Worm (Caenorhabditis elegans) whole organism, young adult: ENCODE results near the gene acl-8.

Experiments
- B0019.2 ChIP-seq: fragments of 200-800 bp; sonication (Bioruptor generic); conservative IDR thresholded peaks from 2 replicates; pipeline ENCODE4 v1.3.6; 2022; ENCODE audit warnings: missing genetic modification reagents, missing genetic modification characterization, missing compliant biosample characterization
- C06A6.2 ChIP-seq: fragments of 200-800 bp; sonication (Bioruptor generic); conservative IDR thresholded peaks from 2 replicates; pipeline ENCODE4 v1.3.6; 2022; ENCODE audit warnings: missing genetic modification characterization, missing compliant biosample characterization
- C17E4.6 ChIP-seq: fragments of 200-800 bp; sonication (Bioruptor generic); IDR thresholded peaks from 2 replicates; pipeline ENCODE4 v1.3.6; 2022; ENCODE audit warnings: missing genetic modification reagents, missing genetic modification characterization, missing compliant biosample characterization
- F22D6.2 ChIP-seq: sonication (generic microtip); optimal IDR thresholded peaks from 2 replicates; lab custom pipeline; 2016; ENCODE audit warnings: mild to moderate bottlenecking, missing genetic modification characterization, missing compliant biosample characterization
- F33H1.4 ChIP-seq: fragments of 200-800 bp; sonication (Bioruptor generic); IDR thresholded peaks from 2 replicates; pipeline ENCODE4 v1.3.6; 2022; ENCODE audit warnings: missing genetic modification reagents, missing genetic modification characterization, missing compliant biosample characterization
- F37B4.10 ChIP-seq: fragments of 200-800 bp; sonication (Bioruptor generic); IDR thresholded peaks from 2 replicates; pipeline ENCODE4 v1.3.6; 2022; ENCODE audit warnings: missing genetic modification characterization, missing compliant biosample characterization
- F39B2.1 ChIP-seq: fragments of 200-800 bp; sonication (Bioruptor generic); IDR thresholded peaks from 2 replicates; pipeline ENCODE4 v1.3.6; 2022; ENCODE audit warnings: missing genetic modification reagents, missing genetic modification characterization, missing compliant biosample characterization
- F49E8.2 ChIP-seq: sonication (generic microtip); optimal IDR thresholded peaks from 3 replicates; lab custom pipeline; 2017; ENCODE audit warnings: missing genetic modification characterization, mild to moderate bottlenecking, missing compliant biosample characterization, antibody characterized with exemption, moderate library complexity; ENCODE audit not compliant: insufficient read depth
- F52B5.7 ChIP-seq: sonication (generic microtip); optimal IDR thresholded peaks from 2 replicates; lab custom pipeline; 2016; ENCODE audit warnings: mild to moderate bottlenecking, missing genetic modification characterization, missing compliant biosample characterization
- F55B11.4 ChIP-seq: sonication (generic microtip); optimal IDR thresholded peaks from 2 replicates; lab custom pipeline; 2016; ENCODE audit warnings: missing compliant biosample characterization, missing genetic modification characterization, borderline replicate concordance; ENCODE audit not compliant: insufficient read depth
- K11D2.4 ChIP-seq: fragments of 200-800 bp; sonication (Bioruptor generic); IDR thresholded peaks from 2 replicates; pipeline ENCODE4 v1.3.6; 2022; ENCODE audit warnings: missing genetic modification reagents, missing genetic modification characterization, missing compliant biosample characterization
- akir-1 ChIP-seq: fragments of 200-800 bp; sonication (Bioruptor generic); optimal IDR thresholded peaks from 2 replicates; lab custom pipeline; 2018; ENCODE audit warnings: mild to moderate bottlenecking, missing genetic modification characterization, moderate library complexity, missing compliant biosample characterization
- ama-1 ChIP-seq, 3 experiments: fragments of 150-350 bp in 1 of 3; sonication (generic microtip) in 2 of 3; optimal IDR thresholded peaks; 2 replicates each; lab custom pipeline; 2014 to 2018; ENCODE audit warnings: missing biosample characterization in 2 of 3, missing genetic modification characterization in 2 of 3, missing genetic modification reagents in 2 of 3
- cebp-1 ChIP-seq, 2 experiments: fragments of 200-800 bp in 1 of 2; sonication (Bioruptor generic) in 1 of 2; sonication (generic microtip) in 1 of 2; IDR thresholded peaks in 1 of 2; optimal IDR thresholded peaks in 1 of 2; 2 replicates each; pipeline versions ENCODE4 v1.3.6 to Lab custom; 2017 to 2022; ENCODE audit warnings: missing compliant biosample characterization in 2 of 2, missing genetic modification characterization in 2 of 2, mild to moderate bottlenecking in 1 of 2, missing genetic modification reagents in 1 of 2, moderate library complexity in 1 of 2
- dpff-1 ChIP-seq: sonication (generic microtip); optimal IDR thresholded peaks from 2 replicates; lab custom pipeline; 2017; ENCODE audit warnings: mild to moderate bottlenecking, missing genetic modification characterization, missing compliant biosample characterization
- efl-1 ChIP-seq: fragments of 150-350 bp; optimal IDR thresholded peaks from 2 replicates; lab custom pipeline; 2014; ENCODE audit warnings: missing biosample characterization, missing genetic modification reagents, missing genetic modification characterization
- gei-17 ChIP-seq: fragments of 200-800 bp; sonication (Bioruptor generic); optimal IDR thresholded peaks from 2 replicates; lab custom pipeline; 2018; ENCODE audit warnings: mild to moderate bottlenecking, missing genetic modification characterization, missing compliant biosample characterization
- hlh-12 ChIP-seq: sonication (generic microtip); optimal IDR thresholded peaks from 2 replicates; lab custom pipeline; 2016; ENCODE audit warnings: missing genetic modification characterization, missing compliant biosample characterization
- hmg-1.2 ChIP-seq: fragments of 200-800 bp; sonication (Bioruptor generic); IDR thresholded peaks from 2 replicates; pipeline ENCODE4 v1.3.6; 2022; ENCODE audit warnings: missing genetic modification reagents, missing genetic modification characterization, missing compliant biosample characterization
- hmg-20 ChIP-seq: fragments of 200-800 bp; sonication (Bioruptor generic); IDR thresholded peaks from 2 replicates; pipeline ENCODE4 v1.3.6; 2022; ENCODE audit warnings: missing genetic modification reagents, missing genetic modification characterization, missing compliant biosample characterization
- hsf-1 ChIP-seq: fragments of 200-800 bp; sonication (Bioruptor generic); IDR thresholded peaks from 2 replicates; pipeline ENCODE4 v1.3.6; 2022; ENCODE audit warnings: missing genetic modification reagents, missing genetic modification characterization, missing compliant biosample characterization
- lin-26 ChIP-seq: fragments of 200-800 bp; sonication (Bioruptor generic); IDR thresholded peaks from 2 replicates; pipeline ENCODE4 v1.3.6; 2022; ENCODE audit warnings: missing genetic modification reagents, missing genetic modification characterization, missing compliant biosample characterization
- madf-10 ChIP-seq: sonication (generic microtip); optimal IDR thresholded peaks from 2 replicates; lab custom pipeline; 2016; ENCODE audit warnings: mild to moderate bottlenecking, missing genetic modification characterization, missing compliant biosample characterization
- madf-3 ChIP-seq: fragments of 200-800 bp; sonication (Bioruptor generic); IDR thresholded peaks from 2 replicates; pipeline ENCODE4 v1.3.6; 2022; ENCODE audit warnings: missing genetic modification reagents, missing genetic modification characterization, missing compliant biosample characterization
- madf-6 ChIP-seq: fragments of 200-800 bp; sonication (Bioruptor generic); IDR thresholded peaks from 2 replicates; pipeline ENCODE4 v1.3.6; 2022; ENCODE audit warnings: missing genetic modification reagents, missing genetic modification characterization, missing compliant biosample characterization
- mcd-1 ChIP-seq: fragments of 200-800 bp; sonication (Bioruptor generic); IDR thresholded peaks from 2 replicates; pipeline ENCODE4 v1.3.6; 2022; ENCODE audit warnings: missing genetic modification reagents, missing genetic modification characterization, missing compliant biosample characterization
- nfyb-1 ChIP-seq: fragments of 200-800 bp; sonication (Bioruptor generic); IDR thresholded peaks from 2 replicates; pipeline ENCODE4 v1.3.6; 2022; ENCODE audit warnings: missing genetic modification reagents, missing genetic modification characterization, missing compliant biosample characterization
- nhr-179 ChIP-seq: sonication (generic microtip); optimal IDR thresholded peaks from 2 replicates; lab custom pipeline; 2016; ENCODE audit warnings: mild to moderate bottlenecking, missing genetic modification characterization, missing compliant biosample characterization
- nhr-80 ChIP-seq: sonication (generic microtip); optimal IDR thresholded peaks from 2 replicates; lab custom pipeline; 2016; ENCODE audit warnings: missing genetic modification characterization, missing compliant biosample characterization
- pha-4 ChIP-seq: fragments of 150-350 bp; sonication (generic microtip); optimal IDR thresholded peaks from 2 replicates; lab custom pipeline; 2014; ENCODE audit warnings: missing biosample characterization, missing genetic modification reagents, missing genetic modification characterization
- rcor-1 ChIP-seq: fragments of 200-800 bp; sonication (Bioruptor generic); IDR thresholded peaks from 2 replicates; pipeline ENCODE4 v1.3.6; 2022; ENCODE audit warnings: missing genetic modification reagents, missing genetic modification characterization, missing compliant biosample characterization
- rpc-1 ChIP-seq, 2 experiments: fragments of 150-350 bp in 1 of 2; sonication (generic microtip) in 1 of 2; optimal IDR thresholded peaks; 2 replicates each; lab custom pipeline; 2014 to 2018; ENCODE audit warnings: missing biosample characterization in 1 of 2, missing genetic modification characterization in 1 of 2, missing genetic modification reagents in 1 of 2, missing genotype in 1 of 2
- snpc-1.3 ChIP-seq: sonication (generic microtip); optimal IDR thresholded peaks from 2 replicates; lab custom pipeline; 2017; ENCODE audit warnings: missing genetic modification characterization, mild to moderate bottlenecking, missing compliant biosample characterization, antibody characterized with exemption, moderate library complexity, missing genotype, missing genetic modification reagents; ENCODE audit not compliant: insufficient read depth
- snpc-4 ChIP-seq, 5 experiments: fragments of 150-350 bp in 1 of 5; sonication (generic microtip) in 4 of 5; optimal IDR thresholded peaks; 2 replicates each; lab custom pipeline; 2014 to 2018; ENCODE audit warnings: missing genetic modification characterization in 5 of 5, missing biosample characterization in 3 of 5, antibody characterized with exemption in 2 of 5, mild to moderate bottlenecking in 2 of 5, missing compliant biosample characterization in 2 of 5, missing genotype in 2 of 5, moderate library complexity in 2 of 5, missing genetic modification reagents in 1 of 5
- tbx-9 ChIP-seq: sonication (generic microtip); optimal IDR thresholded peaks from 2 replicates; lab custom pipeline; 2016; ENCODE audit warnings: borderline replicate concordance, missing genetic modification characterization, inconsistent platforms, missing compliant biosample characterization
- zim-3 ChIP-seq: sonication (generic microtip); optimal IDR thresholded peaks from 2 replicates; lab custom pipeline; 2017; ENCODE audit warnings: mild to moderate bottlenecking, missing genetic modification characterization, moderate library complexity, missing compliant biosample characterization
- ztf-18 ChIP-seq: sonication (generic microtip); optimal IDR thresholded peaks from 2 replicates; lab custom pipeline; 2016; ENCODE audit warnings: missing genotype, mild to moderate bottlenecking, missing genetic modification characterization, missing compliant biosample characterization
- ztf-25 ChIP-seq: fragments of 200-800 bp; sonication (Bioruptor generic); IDR thresholded peaks from 2 replicates; pipeline ENCODE4 v1.3.6; 2022; ENCODE audit warnings: missing genetic modification reagents, missing genetic modification characterization, missing compliant biosample characterization
- ztf-6 ChIP-seq: fragments of 200-800 bp; sonication (Bioruptor generic); IDR thresholded peaks from 2 replicates; pipeline ENCODE4 v1.3.6; 2022; ENCODE audit warnings: missing genetic modification reagents, missing genetic modification characterization, missing compliant biosample characterization

acl-8 gene

DNA sequence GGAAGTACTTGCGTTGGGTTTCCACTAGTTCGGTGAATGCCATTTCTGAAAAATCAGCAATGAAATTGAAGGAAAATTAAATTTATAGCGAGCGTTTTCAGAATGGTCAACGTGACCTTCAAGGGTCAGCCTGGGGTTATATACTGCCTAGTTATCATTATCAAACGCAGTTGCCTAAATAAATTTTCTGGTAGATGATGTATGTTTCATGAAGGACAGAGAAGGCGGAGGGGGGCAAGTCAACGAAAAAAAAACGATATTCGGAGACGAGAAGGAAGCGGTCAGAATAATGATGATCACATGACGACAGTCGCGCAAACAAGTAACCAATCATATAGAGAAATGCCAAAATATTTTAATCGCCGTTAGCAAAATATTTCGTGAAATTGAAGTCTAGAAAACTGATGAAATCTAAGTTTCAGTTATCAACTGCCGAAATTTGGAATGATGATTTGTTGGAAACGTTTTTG lies 20.8 kb upstream of the acl-8 start, which contains the start of gene alh-4:
alh-4 (minus strand) TSS at position 51 of the 470 bp plus-strand sequence.
- TF ChIP-seq cebp-1 (GFP tag; IDR thresholded peaks at IDR 0.05; lab: Robert Waterston, UW) (no peak), cebp-1 (tag; optimal IDR thresholded peaks at IDR 0.05; lab: Kevin White, UChicago) (peak; percentile 17), ztf-25 (GFP tag; lab: Robert Waterston, UW) (no peak)

- TF ChIP-seq pha-4 (tag; lab: Kevin White, UChicago): no peak
- TF ChIP-seq snpc-4 (GFP tag; optimal IDR thresholded peaks at IDR 0.05; lab: Kevin White, UChicago): no peak
- TF ChIP-seq snpc-4 (tag; optimal IDR thresholded peaks at IDR 0.05; lab: Kevin White, UChicago): peak in 1 of 4 experiments; percentile 1
- TF ChIP-seq nhr-80 (tag; lab: Kevin White, UChicago): peak; percentile 71
- TF ChIP-seq F52B5.7 (tag; lab: Kevin White, UChicago): no peak
- TF ChIP-seq akir-1 (GFP tag; lab: Kevin White, UChicago): no peak
- TF ChIP-seq F33H1.4 (GFP tag; lab: Robert Waterston, UW): 0 out of 2 replicates have a peak, but pooled peaks have one; percentile 9
- TF ChIP-seq nhr-179: no peak
- TF ChIP-seq ztf-18 (tag; lab: Kevin White, UChicago): no peak
- TF ChIP-seq ama-1 (optimal IDR thresholded peaks at IDR 0.05; lab: Kevin White, UChicago): no peak
- peak in 1 of 2 experiments; percentile 8 for TF ChIP-seq ama-1 (GFP tag; optimal IDR thresholded peaks at IDR 0.05; lab: Kevin White, UChicago)
- TF ChIP-seq hsf-1 (GFP tag; lab: Robert Waterston, UW): no peak
- no peak for TF ChIP-seq C17E4.6
- no peak for TF ChIP-seq madf-3 (GFP tag; lab: Robert Waterston, UW)
- no peak for TF ChIP-seq F49E8.2
- no peak for TF ChIP-seq rpc-1 (optimal IDR thresholded peaks at IDR 0.05; lab: Kevin White, UChicago)
- TF ChIP-seq rpc-1 (tag; optimal IDR thresholded peaks at IDR 0.05; lab: Kevin White, UChicago): no peak
- no peak for TF ChIP-seq cebp-1 (GFP tag; IDR thresholded peaks at IDR 0.05; lab: Robert Waterston, UW)
- TF ChIP-seq cebp-1 (tag; optimal IDR thresholded peaks at IDR 0.05; lab: Kevin White, UChicago): peak; percentile 48
- TF ChIP-seq B0019.2 (GFP tag; lab: Robert Waterston, UW): no peak
- TF ChIP-seq nfyb-1 (GFP tag; lab: Robert Waterston, UW): peak; percentile 52; the same call in 1 of the 2 replicates
Observed at ce11 chrV:6430526-6431371, 19.9 kb upstream of the acl-8 start.

DNA sequence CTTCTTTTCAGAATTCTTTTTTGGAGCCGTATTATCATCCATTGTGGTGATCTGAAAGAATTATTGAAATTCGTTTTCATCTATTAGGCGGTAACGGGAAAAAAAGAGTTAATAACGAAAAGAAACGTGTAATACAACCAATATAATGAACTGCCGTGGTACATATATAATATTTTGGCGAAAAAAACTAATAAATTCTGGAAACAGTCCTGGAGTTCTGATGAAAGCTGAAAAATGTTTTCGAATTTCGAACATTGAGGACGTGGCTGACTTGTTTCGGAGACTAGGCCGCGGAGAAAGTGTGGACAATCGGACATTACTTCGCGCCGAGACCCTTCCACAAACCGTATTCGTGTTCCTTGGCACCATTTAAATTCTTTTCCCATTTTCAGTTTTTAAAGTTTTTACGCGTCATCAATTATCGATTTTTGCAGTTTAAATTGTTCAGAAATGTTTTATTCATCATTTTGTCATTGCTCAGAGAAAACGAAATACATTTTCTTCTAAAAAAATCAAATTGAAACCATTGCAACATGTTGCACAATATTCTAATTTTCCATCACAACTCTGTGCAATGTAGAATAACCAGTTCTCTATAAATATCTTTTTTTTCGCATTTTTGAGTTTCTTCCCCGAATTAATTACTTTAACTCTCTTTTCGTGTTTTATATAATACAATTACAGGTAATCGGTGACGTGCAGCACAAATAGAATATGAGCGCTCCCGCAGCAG lies 17.1 kb upstream of the acl-8 start, which contains the start of the genes gad-1 and erfa-1:
gad-1 (minus strand) TSS at position 51 of the 733 bp plus-strand sequence.
erfa-1 (plus strand) TSS at position 683 of the 733 bp plus-strand sequence.
- TF ChIP-seq ztf-25 (GFP tag; lab: Robert Waterston, UW): 0 out of 2 replicates have a peak, but pooled peaks have one; percentile 47
- no peak for TF ChIP-seq dpff-1
- no peak for TF ChIP-seq ztf-6 (GFP tag; lab: Robert Waterston, UW)
- TF ChIP-seq zim-3 (tag; lab: Kevin White, UChicago): no peak
- no peak for TF ChIP-seq K11D2.4 (GFP tag; lab: Robert Waterston, UW)
- no peak for TF ChIP-seq lin-26
- TF ChIP-seq F39B2.1 (GFP tag; lab: Robert Waterston, UW): no peak
- TF ChIP-seq madf-6 (GFP tag; lab: Robert Waterston, UW): peak; percentile 69
- no peak for TF ChIP-seq hlh-12 (tag; lab: Kevin White, UChicago)
- no peak for TF ChIP-seq hmg-1.2 (GFP tag; lab: Robert Waterston, UW)
- TF ChIP-seq efl-1 (GFP tag; lab: Kevin White, UChicago): peak; percentile 67
- TF ChIP-seq gei-17 (GFP tag; lab: Kevin White, UChicago): no peak
- TF ChIP-seq mcd-1: peak; percentile 78
- no peak for TF ChIP-seq F55B11.4 (tag; lab: Kevin White, UChicago)
- TF ChIP-seq cebp-1 (GFP tag; IDR thresholded peaks at IDR 0.05; lab: Robert Waterston, UW): no peak
- TF ChIP-seq cebp-1 (tag; optimal IDR thresholded peaks at IDR 0.05; lab: Kevin White, UChicago): peak; percentile 26
- no peak for TF ChIP-seq F22D6.2 (tag; lab: Kevin White, UChicago)
- no peak for TF ChIP-seq tbx-9 (tag; lab: Kevin White, UChicago)
- no peak for TF ChIP-seq hmg-20 (GFP tag; lab: Robert Waterston, UW)
- TF ChIP-seq rcor-1 (GFP tag; lab: Robert Waterston, UW): peak; percentile 68
- no peak for TF ChIP-seq C06A6.2
- no peak for TF ChIP-seq snpc-1.3 (tag; lab: Kevin White, UChicago)
- TF ChIP-seq madf-10: no peak
- no peak for TF ChIP-seq F37B4.10 (GFP tag; lab: Robert Waterston, UW)
- no peak for TF ChIP-seq rpc-1 (optimal IDR thresholded peaks at IDR 0.05; lab: Kevin White, UChicago)
- no peak for TF ChIP-seq rpc-1 (tag; optimal IDR thresholded peaks at IDR 0.05; lab: Kevin White, UChicago)
